Worm (Caenorhabditis elegans) whole organism, late embryonic: ENCODE data around the gene F49C5.10.

Experiments
- ahr-1 ChIP-seq: sonication (generic microtip); optimal IDR thresholded peaks from 2 replicates; lab custom pipeline; 2016; ENCODE audit warnings: missing genetic modification characterization, missing compliant biosample characterization
- ceh-24 ChIP-seq: sonication (generic microtip); optimal IDR thresholded peaks from 2 replicates; lab custom pipeline; 2016; ENCODE audit warnings: mild to moderate bottlenecking, missing genetic modification characterization, missing compliant biosample characterization
- ceh-30 ChIP-seq: fragments of 150-350 bp; optimal IDR thresholded peaks from 2 replicates; lab custom pipeline; 2014; ENCODE audit warnings: missing biosample characterization, missing genetic modification characterization
- che-1 ChIP-seq: sonication (generic microtip); optimal IDR thresholded peaks from 2 replicates; lab custom pipeline; 2016; ENCODE audit warnings: mild to moderate bottlenecking, missing genetic modification characterization, missing compliant biosample characterization
- elt-2 ChIP-seq: sonication (generic microtip); optimal IDR thresholded peaks from 2 replicates; lab custom pipeline; 2016; ENCODE audit warnings: missing genetic modification reagents, missing genetic modification characterization, missing compliant biosample characterization
- fkh-10 ChIP-seq: fragments of 150-350 bp; optimal IDR thresholded peaks from 2 replicates; lab custom pipeline; 2014; ENCODE audit warnings: missing biosample characterization, missing genetic modification reagents, missing genetic modification characterization
- fkh-6 ChIP-seq: sonication (generic microtip); optimal IDR thresholded peaks from 2 replicates; lab custom pipeline; 2016; ENCODE audit warnings: missing genetic modification characterization, missing compliant biosample characterization
- hlh-8 ChIP-seq: sonication (generic microtip); optimal IDR thresholded peaks from 2 replicates; lab custom pipeline; 2016; ENCODE audit warnings: missing genotype, missing genetic modification characterization, missing compliant biosample characterization
- mec-3 ChIP-seq: sonication (generic microtip); optimal IDR thresholded peaks from 2 replicates; lab custom pipeline; 2016; ENCODE audit warnings: borderline replicate concordance, missing genetic modification characterization, missing compliant biosample characterization
- nhr-11 ChIP-seq: fragments of 150-350 bp; optimal IDR thresholded peaks from 2 replicates; lab custom pipeline; 2014; ENCODE audit warnings: missing biosample characterization, missing genetic modification characterization
- odd-2 ChIP-seq: sonication (generic microtip); optimal IDR thresholded peaks from 2 replicates; lab custom pipeline; 2017; ENCODE audit warnings: antibody characterized with exemption, mild to moderate bottlenecking, missing genetic modification characterization, missing compliant biosample characterization
- pat-9 ChIP-seq: fragments of 200-800 bp; sonication (Bioruptor generic); optimal IDR thresholded peaks from 2 replicates; lab custom pipeline; 2018; ENCODE audit warnings: mild to moderate bottlenecking, missing genetic modification characterization, moderate library complexity, missing compliant biosample characterization
- pqm-1 ChIP-seq: sonication (generic microtip); optimal IDR thresholded peaks from 2 replicates; lab custom pipeline; 2016; ENCODE audit warnings: missing genetic modification characterization, missing compliant biosample characterization
- ref-2 ChIP-seq: sonication (generic microtip); optimal IDR thresholded peaks from 2 replicates; lab custom pipeline; 2016; ENCODE audit warnings: missing genetic modification characterization, missing compliant biosample characterization
- sox-2 ChIP-seq: fragments of 200-800 bp; sonication (Bioruptor generic); IDR thresholded peaks from 2 replicates; pipeline ENCODE4 v1.3.6; 2022; ENCODE audit warnings: missing genetic modification reagents, missing genetic modification characterization, missing compliant biosample characterization
- syd-9 ChIP-seq: sonication (generic microtip); optimal IDR thresholded peaks from 2 replicates; lab custom pipeline; 2016; ENCODE audit warnings: mild to moderate bottlenecking, missing genetic modification characterization, moderate library complexity, missing compliant biosample characterization
- tbx-7 ChIP-seq: sonication (generic microtip); optimal IDR thresholded peaks from 2 replicates; lab custom pipeline; 2016; ENCODE audit warnings: missing genotype, missing genetic modification characterization, missing compliant biosample characterization
- ttx-3 ChIP-seq: sonication (generic microtip); optimal IDR thresholded peaks from 2 replicates; lab custom pipeline; 2016; ENCODE audit warnings: missing genetic modification reagents, missing genetic modification characterization, missing compliant biosample characterization
- unc-42 ChIP-seq: sonication (generic microtip); optimal IDR thresholded peaks from 2 replicates; lab custom pipeline; 2016; ENCODE audit warnings: missing genotype, missing genetic modification characterization, missing compliant biosample characterization

F49C5.10 gene

ce11 chrII:12573541-12573940 lies 27.0 kb downstream of the F49C5.10 start, which contains the start of gene Y38E10A.2:
TSS of gene Y38E10A.2 (minus strand) at chrII:12573641.
- TF ChIP-seq tbx-7 (tag; lab: Kevin White, UChicago) = no peak
- TF ChIP-seq ttx-3 (tag; lab: Kevin White, UChicago) = no peak
- no peak for TF ChIP-seq ceh-30
- TF ChIP-seq hlh-8 (tag; lab: Kevin White, UChicago) = no peak
- TF ChIP-seq odd-2 (tag; lab: Kevin White, UChicago) = no peak
- TF ChIP-seq ref-2 (tag; lab: Kevin White, UChicago) = no peak
- TF ChIP-seq mec-3 (tag; lab: Kevin White, UChicago) = no peak
- no peak for TF ChIP-seq pqm-1 (tag; lab: Kevin White, UChicago)
- no peak for TF ChIP-seq elt-2 (tag; lab: Kevin White, UChicago)
- TF ChIP-seq ceh-24 = no peak
- TF ChIP-seq, all 69 proteins: peak for 0

- TF ChIP-seq ceh-30 (no peak), che-1 (tag; lab: Kevin White, UChicago) (no peak), pat-9 (tag; lab: Kevin White, UChicago) (no peak), sox-2 (GFP tag; lab: Robert Waterston, UW) (no peak), fkh-6 (tag; lab: Kevin White, UChicago) (no peak)
- TF ChIP-seq, all 69 proteins: peak for 0
Observed at ce11 chrII:12574668-12575067, 28.1 kb downstream of the F49C5.10 start, which contains the start of gene Y38E10A.3. TSS of gene Y38E10A.3 (minus strand) at chrII:12574768.

- TF ChIP-seq fkh-10 (GFP tag; lab: Kevin White, UChicago) (no peak), mec-3 (tag; lab: Kevin White, UChicago) (no peak), ahr-1 (tag; lab: Kevin White, UChicago) (no peak), syd-9 (no peak), ceh-24 (no peak)
Observed at ce11 chrII:12577754-12578153, 31.2 kb downstream of the F49C5.10 start, which contains the start of gene clec-8. TSS of gene clec-8 (minus strand) at chrII:12578061.

DNA sequence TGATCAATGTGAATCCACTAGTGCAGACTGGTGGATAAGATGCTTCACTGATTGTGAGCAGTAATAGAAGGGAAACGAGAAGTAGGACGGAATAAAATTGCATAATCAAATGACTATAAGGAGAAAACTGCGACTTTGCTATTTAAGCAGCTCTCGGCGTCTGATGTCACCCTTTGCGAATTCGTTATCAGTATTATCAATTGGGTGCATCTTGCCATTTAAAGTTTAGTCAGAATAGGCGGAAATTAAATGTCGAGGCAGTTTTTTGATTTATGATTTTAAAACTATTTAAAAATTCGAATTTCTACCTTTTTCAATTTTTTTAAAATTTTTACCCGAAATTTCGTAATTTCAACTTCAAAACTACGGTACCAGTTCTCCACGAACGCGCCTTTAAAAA lies 34.4 kb downstream of the F49C5.10 start, which contains the start of gene clec-4:
Gene clec-4, minus strand, starts transcription at position 162 of the 400 bp plus-strand sequence.
- no peak for TF ChIP-seq nhr-11 (tag; lab: Kevin White, UChicago)
- TF ChIP-seq unc-42 (tag; lab: Kevin White, UChicago) = no peak
